Worm (Caenorhabditis elegans): ENCODE data around the gene meg-1.

meg-1 gene

DNA sequence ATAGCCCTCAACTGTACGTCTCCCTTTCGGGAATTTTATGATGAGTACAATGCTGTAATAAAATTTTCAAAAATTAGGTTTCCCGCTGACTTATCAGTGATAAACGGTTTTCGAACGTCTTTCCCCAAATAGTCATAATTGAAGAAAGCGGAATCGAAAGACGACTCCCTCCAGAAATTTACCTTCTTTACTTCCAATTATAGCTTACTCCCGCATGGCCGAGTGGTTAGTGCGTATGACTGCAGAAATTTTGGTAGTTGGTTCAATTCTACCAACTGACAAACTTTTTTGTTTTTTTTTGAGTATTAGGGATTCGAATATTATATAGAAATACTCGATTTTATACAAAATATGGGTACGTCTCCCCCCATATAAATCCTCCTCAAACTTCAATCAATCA is 43.7 kb upstream of the meg-1 start (continued):
- 0 out of 2 replicates have a peak, but pooled peaks have one; percentile 15 for TF ChIP-seq mcd-1 (GFP tag; IDR thresholded peaks at IDR 0.05)
- 0 out of 2 replicates have a peak, but pooled peaks have one; percentile 62 for TF ChIP-seq ceh-58 (GFP tag; IDR thresholded peaks at IDR 0.05)
- peak; percentile 56 for TF ChIP-seq B0261.1 (tag; optimal IDR thresholded peaks at IDR 0.05)
- TF ChIP-seq madf-3 (GFP tag; IDR thresholded peaks at IDR 0.05): 0 out of 2 replicates have a peak, but pooled peaks have one; percentile 36
- peak; percentile 50; the same call in 1 of the 2 replicates for TF ChIP-seq dox-1 (GFP tag; IDR thresholded peaks at IDR 0.05)
- peak; percentile 68 for TF ChIP-seq nfyb-1 (GFP tag; IDR thresholded peaks at IDR 0.05)
- TF ChIP-seq ztf-6 (GFP tag; IDR thresholded peaks at IDR 0.05): 0 out of 2 replicates have a peak, but pooled peaks have one; percentile 36
- peak; percentile 94 for TF ChIP-seq lin-26 (GFP tag; IDR thresholded peaks at IDR 0.05)
- peak; percentile 80; the same call in 1 of the 2 replicates for TF ChIP-seq bed-1 (GFP tag; IDR thresholded peaks at IDR 0.05)
- TF ChIP-seq Y56A3A.18 (GFP tag; IDR thresholded peaks at IDR 0.05): peak; percentile 78
- peak; percentile 78 for TF ChIP-seq pbrm-1 (GFP tag; IDR thresholded peaks at IDR 0.05)

DNA sequence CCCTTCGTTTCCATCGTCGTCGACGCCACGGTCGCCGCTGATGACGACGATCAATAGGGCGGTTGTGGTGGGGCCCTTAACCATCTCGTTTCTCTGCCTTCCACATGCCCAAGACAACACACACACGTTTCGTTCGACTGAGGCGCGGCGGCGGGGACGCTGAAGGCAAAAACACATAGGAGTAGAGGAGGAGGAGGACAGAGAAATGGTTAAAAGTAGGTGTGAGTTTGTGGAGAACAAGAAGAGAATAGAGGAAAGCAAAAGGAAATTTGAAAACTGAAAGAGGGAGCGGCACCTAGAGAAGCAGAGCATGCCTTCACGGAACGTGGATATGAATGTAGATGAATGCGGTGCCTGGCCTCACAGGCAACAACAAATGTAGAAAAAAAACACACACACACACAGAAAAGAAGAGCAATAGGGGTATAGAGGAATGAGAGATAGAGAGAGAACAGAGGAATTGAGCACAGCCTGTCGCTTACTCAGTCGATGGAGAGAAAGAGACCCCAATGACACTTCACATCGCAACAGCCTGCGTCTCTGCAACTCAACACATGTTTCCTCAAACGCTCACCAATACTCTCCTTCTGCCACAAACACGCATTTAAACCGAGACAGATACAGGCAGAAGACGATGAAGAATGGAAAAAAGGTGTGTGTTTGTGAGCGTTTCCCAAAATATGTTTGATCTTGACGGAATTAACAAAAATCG is 40.0 kb upstream of the meg-1 start:
- no peak for TF ChIP-seq rec-8 (tag; optimal IDR thresholded peaks at IDR 0.05)
- no peak for TF ChIP-seq ztf-3 (GFP tag; optimal IDR thresholded peaks at IDR 0.05)
- TF ChIP-seq Y79H2A.3 (GFP tag; conservative IDR thresholded peaks at IDR 0.05): no peak
- 0 out of 2 replicates have a peak, but pooled peaks have one; percentile 30 for TF ChIP-seq bed-1 (GFP tag; IDR thresholded peaks at IDR 0.05)
- no peak for TF ChIP-seq aptf-3 (GFP tag; IDR thresholded peaks at IDR 0.05)
- TF ChIP-seq let-526 (GFP tag; IDR thresholded peaks at IDR 0.05): 0 out of 2 replicates have a peak, but pooled peaks have one; percentile 7
- TF ChIP-seq mes-4 (tag; optimal IDR thresholded peaks at IDR 0.05): no peak
- no peak for TF ChIP-seq hrde-1 (tag; optimal IDR thresholded peaks at IDR 0.05; ENCODE audit: borderline replicate concordance)
- no peak for TF ChIP-seq snpc-3.4 (tag; optimal IDR thresholded peaks at IDR 0.05)
- no peak for TF ChIP-seq rpc-1 (optimal IDR thresholded peaks at IDR 0.05)
- TF ChIP-seq rpc-1 (tag; optimal IDR thresholded peaks at IDR 0.05): no peak
- TF ChIP-seq nfyb-1 (GFP tag; IDR thresholded peaks at IDR 0.05): peak; percentile 43; the same call in 1 of the 2 replicates
- no peak for TF ChIP-seq nhr-179 (tag; optimal IDR thresholded peaks at IDR 0.05)
- no peak for TF ChIP-seq cebp-2 (GFP tag; IDR thresholded peaks at IDR 0.05)
- no peak for TF ChIP-seq ceh-91 (GFP tag; IDR thresholded peaks at IDR 0.05)
- no peak for TF ChIP-seq ztf-25 (GFP tag; IDR thresholded peaks at IDR 0.05)
- TF ChIP-seq snpc-4 (GFP tag; optimal IDR thresholded peaks at IDR 0.05): no peak
- peak in 3 of 4 experiments; percentile 12 to 59 (median 55) for TF ChIP-seq snpc-4 (tag; optimal IDR thresholded peaks at IDR 0.05)
- TF ChIP-seq ceh-40 (GFP tag; IDR thresholded peaks at IDR 0.05): no peak
- no peak for TF ChIP-seq nfya-1 (tag; optimal IDR thresholded peaks at IDR 0.05; ENCODE audit: borderline replicate concordance, insufficient read depth)
- TF ChIP-seq F57C9.4 (tag; optimal IDR thresholded peaks at IDR 0.05): no peak
- TF ChIP-seq nhr-90 (tag; optimal IDR thresholded peaks at IDR 0.05): peak; percentile 51
- peak; percentile 92 for TF ChIP-seq nhr-80 (tag; optimal IDR thresholded peaks at IDR 0.05)
- no peak for TF ChIP-seq sea-2 (GFP tag; IDR thresholded peaks at IDR 0.05)
- TF ChIP-seq mxl-1 (tag; optimal IDR thresholded peaks at IDR 0.05): no peak
- TF ChIP-seq Y67H2A.10 (GFP tag; conservative IDR thresholded peaks at IDR 0.05): no peak
- peak; percentile 8 for TF ChIP-seq F22D6.2 (tag; optimal IDR thresholded peaks at IDR 0.05)
- no peak for TF ChIP-seq hlh-26 (GFP tag; conservative IDR thresholded peaks at IDR 0.05)
- no peak for TF ChIP-seq B0019.2 (GFP tag; conservative IDR thresholded peaks at IDR 0.05)
- TF ChIP-seq ceh-58 (GFP tag; IDR thresholded peaks at IDR 0.05): no peak
- no peak for TF ChIP-seq F55B11.4 (tag; optimal IDR thresholded peaks at IDR 0.05; ENCODE audit: borderline replicate concordance, insufficient read depth)
- no peak for TF ChIP-seq snpc-1.1 (tag; optimal IDR thresholded peaks at IDR 0.05; ENCODE audit: insufficient read depth)
- peak; percentile 82 for TF ChIP-seq attf-5 (GFP tag; optimal IDR thresholded peaks at IDR 0.05)
- TF ChIP-seq lin-35 (GFP tag; optimal IDR thresholded peaks at IDR 0.05): peak in 1 of 3 experiments; percentile 70
- no peak for TF ChIP-seq B0035.1 (tag; optimal IDR thresholded peaks at IDR 0.05)
- 0 out of 2 replicates have a peak, but pooled peaks have one; percentile 14 for TF ChIP-seq rcor-1 (GFP tag; IDR thresholded peaks at IDR 0.05)
- TF ChIP-seq snpc-1.3 (tag; optimal IDR thresholded peaks at IDR 0.05; ENCODE audit: insufficient read depth): no peak

Data from whole organism, young adult.